Fruit fly (Drosophila melanogaster): ENCODE measurements around the gene polybromo.

polybromo gene

DNA sequence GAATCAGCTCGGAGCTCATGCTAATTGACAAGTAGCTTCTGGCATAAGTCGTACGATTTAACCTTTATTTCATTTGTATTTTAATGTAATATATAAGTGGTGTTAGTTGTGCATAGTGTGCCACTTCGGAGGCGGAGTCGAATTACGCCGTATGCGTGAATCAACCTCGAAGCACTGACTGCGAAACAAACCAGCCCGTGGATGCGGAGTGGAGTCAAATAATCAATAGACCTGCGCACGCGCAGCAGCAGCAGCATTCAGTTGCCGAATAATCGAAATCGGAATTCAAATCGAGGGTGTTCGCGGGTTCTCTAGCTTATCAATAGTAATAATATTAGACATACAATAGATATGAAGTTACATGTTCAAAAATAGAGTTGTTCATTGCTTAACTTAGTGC is 23.2 kb upstream of the polybromo start, which contains the start of gene RabX4 (continued):
- TF ChIP-seq dan (GFP tag; IDR thresholded peaks at IDR 0.05) (no peak), hkb (optimal IDR thresholded peaks at IDR 0.05) (no peak), hkb (GFP tag; IDR thresholded peaks at IDR 0.05) (no peak), CG30431 (GFP tag; optimal IDR thresholded peaks at IDR 0.05) (no peak), CG2712 (tag; optimal IDR thresholded peaks at IDR 0.05) (no peak), gt (GFP tag; IDR thresholded peaks at IDR 0.05) (no peak), Dref (GFP tag; IDR thresholded peaks at IDR 0.05) (peak; percentile 48), rib (GFP tag; IDR thresholded peaks at IDR 0.05) (no peak), Ravus (GFP tag; IDR thresholded peaks at IDR 0.05) (no peak), Drgx (GFP tag; IDR thresholded peaks at IDR 0.05) (no peak), CG14710 (tag; optimal IDR thresholded peaks at IDR 0.05) (no peak), her (GFP tag; optimal IDR thresholded peaks at IDR 0.05) (no peak), Chrac-16 (GFP tag; optimal IDR thresholded peaks at IDR 0.05) (no peak), CG8388 (GFP tag; optimal IDR thresholded peaks at IDR 0.05) (no peak), otp (GFP tag; IDR thresholded peaks at IDR 0.05) (no peak), Nf-YA (GFP tag; IDR thresholded peaks at IDR 0.05) (no peak), Pdp1 (GFP tag; optimal IDR thresholded peaks at IDR 0.05) (no peak), sc (optimal IDR thresholded peaks at IDR 0.05) (no peak), sc (GFP tag; optimal IDR thresholded peaks at IDR 0.05) (no peak), CG17385 (GFP tag; optimal IDR thresholded peaks at IDR 0.05) (no peak), maf-S (GFP tag; optimal IDR thresholded peaks at IDR 0.05) (no peak), hbn (GFP tag; IDR thresholded peaks at IDR 0.05; ENCODE audit: partially characterized antibody) (no peak), CG31388 (GFP tag; optimal IDR thresholded peaks at IDR 0.05) (no peak), chn (GFP tag; optimal IDR thresholded peaks at IDR 0.05) (no peak), MESR4 (GFP tag; optimal IDR thresholded peaks at IDR 0.05) (peak; percentile 1), CG4404 (GFP tag; IDR thresholded peaks at IDR 0.05) (no peak), CG3281 (GFP tag; optimal IDR thresholded peaks at IDR 0.05) (no peak), BEAF-32 (GFP tag; optimal IDR thresholded peaks at IDR 0.05) (no peak), CG17912 (GFP tag; optimal IDR thresholded peaks at IDR 0.05) (no peak), Lim3 (GFP tag; IDR thresholded peaks at IDR 0.05) (no peak), CG11504 (tag; optimal IDR thresholded peaks at IDR 0.05) (no peak), tup (GFP tag; optimal IDR thresholded peaks at IDR 0.05) (no peak), nerfin-1 (tag; optimal IDR thresholded peaks at IDR 0.05) (peak; percentile 30), CG6854 (GFP tag; optimal IDR thresholded peaks at IDR 0.05) (no peak), slbo (GFP tag; IDR thresholded peaks at IDR 0.05) (no peak), Abd-B (GFP tag; optimal IDR thresholded peaks at IDR 0.05) (no peak), shn (GFP tag; optimal IDR thresholded peaks at IDR 0.05) (no peak), Med (GFP tag) (peak; percentile 53), ems (GFP tag; optimal IDR thresholded peaks at IDR 0.05) (no peak), CG10147 (GFP tag; optimal IDR thresholded peaks at IDR 0.05) (no peak), Mes4 (GFP tag; optimal IDR thresholded peaks at IDR 0.05) (no peak), CG7963 (GFP tag; IDR thresholded peaks at IDR 0.05; ENCODE audit: partially characterized antibody) (no peak), CG7928 (GFP tag; optimal IDR thresholded peaks at IDR 0.05) (no peak), CG15514 (GFP tag; optimal IDR thresholded peaks at IDR 0.05) (peak; percentile 13), pum (GFP tag; optimal IDR thresholded peaks at IDR 0.05) (no peak), YL-1 (GFP tag; optimal IDR thresholded peaks at IDR 0.05) (peak; percentile 42), CG10565 (GFP tag; optimal IDR thresholded peaks at IDR 0.05) (no peak), caup (GFP tag; optimal IDR thresholded peaks at IDR 0.05; ENCODE audit: severe bottlenecking) (no peak), lmd (GFP tag; IDR thresholded peaks at IDR 0.05) (no peak), Meics (GFP tag; optimal IDR thresholded peaks at IDR 0.05) (no peak), CG6254 (GFP tag; optimal IDR thresholded peaks at IDR 0.05) (no peak), fd3F (GFP tag; optimal IDR thresholded peaks at IDR 0.05) (no peak)
